Fruit fly (Drosophila melanogaster) whole organism, wandering third instar larva: Measurements from ENCODE around the gene CG3529.

Experiments
- Abd-B ChIP-seq: fragments of >200 bp; optimal IDR thresholded peaks from 2 replicates; lab custom pipeline; 2017; ENCODE audit warnings: missing biosample characterization, missing genetic modification characterization
- CG32264 ChIP-seq: fragments of 200-800 bp; sonication (Bioruptor generic); optimal IDR thresholded peaks from 2 replicates; lab custom pipeline; 2016; ENCODE audit warnings: missing biosample characterization, missing genetic modification characterization
- CG9705 ChIP-seq: fragments of 200-800 bp; sonication (Bioruptor generic); optimal IDR thresholded peaks from 2 replicates; lab custom pipeline; 2018; ENCODE audit warnings: missing biosample characterization, mild to moderate bottlenecking, missing genetic modification characterization
- CrebA ChIP-seq: fragments of 200-800 bp; sonication (Bioruptor generic); optimal IDR thresholded peaks from 2 replicates; lab custom pipeline; 2016; ENCODE audit warnings: missing biosample characterization, mild to moderate bottlenecking, missing genetic modification characterization, borderline replicate concordance
- Dif ChIP-seq: fragments of 200-275, 200-300 bp; sonication (Bioruptor generic); optimal IDR thresholded peaks from 2 replicates; lab custom pipeline; 2018; ENCODE audit warnings: missing biosample characterization, missing genetic modification characterization; ENCODE audit not compliant: partially characterized antibody
- GATAd ChIP-seq: sonication (Bioruptor generic); optimal IDR thresholded peaks from 2 replicates; lab custom pipeline; 2016; ENCODE audit warnings: missing biosample characterization, missing genetic modification characterization
- HLH106 ChIP-seq: fragments of 200-800 bp; optimal IDR thresholded peaks from 3 replicates; lab custom pipeline; 2019; ENCODE audit warnings: missing biosample characterization, mild to moderate bottlenecking, missing genetic modification characterization, moderate library complexity
- Hnf4 ChIP-seq: fragments of 200-800 bp; sonication (Bioruptor generic); optimal IDR thresholded peaks from 2 replicates; lab custom pipeline; 2016; ENCODE audit warnings: missing biosample characterization, mild to moderate bottlenecking, missing genetic modification characterization
- Hr78 ChIP-seq: fragments of >200 bp; optimal IDR thresholded peaks from 2 replicates; lab custom pipeline; 2017; ENCODE audit warnings: missing biosample characterization, missing genetic modification characterization
- Hr83 ChIP-seq: fragments of 200-300 bp; sonication (Bioruptor generic); optimal IDR thresholded peaks from 2 replicates; lab custom pipeline; 2016; ENCODE audit warnings: missing biosample characterization, mild to moderate bottlenecking, missing genetic modification characterization, moderate library complexity; ENCODE audit not compliant: poor library complexity, severe bottlenecking
- Jra ChIP-seq: sonication (Bioruptor generic); optimal IDR thresholded peaks from 2 replicates; lab custom pipeline; 2016; ENCODE audit warnings: missing biosample characterization, missing genetic modification characterization
- Mio ChIP-seq: sonication (Bioruptor generic); optimal IDR thresholded peaks from 2 replicates; lab custom pipeline; 2016; ENCODE audit warnings: missing biosample characterization, missing genetic modification characterization
- Myc ChIP-seq: fragments of >200 bp; optimal IDR thresholded peaks from 2 replicates; lab custom pipeline; 2017
- OdsH ChIP-seq: fragments of 200-800 bp; sonication (Bioruptor generic); optimal IDR thresholded peaks from 2 replicates; lab custom pipeline; 2016; ENCODE audit warnings: missing biosample characterization, mild to moderate bottlenecking, missing genetic modification characterization
- Rel ChIP-seq, 2 experiments: fragments of 200-800 bp; sonication (Bioruptor generic) in 1 of 2; optimal IDR thresholded peaks; 2 replicates in 1 of 2; 3 replicates in 1 of 2; lab custom pipeline; 2016 to 2019; ENCODE audit warnings: mild to moderate bottlenecking in 2 of 2, missing biosample characterization in 2 of 2, missing genetic modification characterization in 2 of 2, moderate library complexity in 1 of 2
- Sp1 ChIP-seq: fragments of 200-800 bp; sonication (Bioruptor generic); optimal IDR thresholded peaks from 3 replicates; lab custom pipeline; 2019; ENCODE audit warnings: missing biosample characterization, mild to moderate bottlenecking, missing genetic modification characterization, moderate library complexity
- Vsx2 ChIP-seq: fragments of 200-300, 225-300 bp; sonication (Bioruptor generic); optimal IDR thresholded peaks from 2 replicates; lab custom pipeline; 2018; ENCODE audit warnings: missing biosample characterization, missing genetic modification characterization; ENCODE audit not compliant: partially characterized antibody
- br ChIP-seq: fragments of 200-800 bp; sonication (Bioruptor generic); optimal IDR thresholded peaks from 2 replicates; lab custom pipeline; 2016; ENCODE audit warnings: missing biosample characterization, missing genetic modification characterization
- brk ChIP-seq: fragments of 200-800 bp; sonication (Bioruptor generic); optimal IDR thresholded peaks from 2 replicates; lab custom pipeline; 2016; ENCODE audit warnings: missing biosample characterization, mild to moderate bottlenecking, missing genetic modification characterization
- dl ChIP-seq, 2 experiments: fragments of 175-275, 200-275 bp in 1 of 2; fragments of 200-275 bp in 1 of 2; sonication (Bioruptor generic); optimal IDR thresholded peaks; lab custom pipeline; 2018; ENCODE audit warnings: mild to moderate bottlenecking in 2 of 2, missing biosample characterization in 2 of 2, missing genetic modification characterization in 2 of 2, moderate library complexity in 2 of 2; ENCODE audit not compliant: partially characterized antibody in 2 of 2, insufficient read depth in 1 of 2
- dmrt93B ChIP-seq: fragments of 200-800 bp; sonication (Bioruptor generic); optimal IDR thresholded peaks from 2 replicates; lab custom pipeline; 2018; ENCODE audit warnings: missing biosample characterization, mild to moderate bottlenecking, missing genetic modification characterization
- dsf ChIP-seq: sonication (Bioruptor generic); optimal IDR thresholded peaks from 2 replicates; lab custom pipeline; 2016; ENCODE audit warnings: missing biosample characterization, missing genetic modification characterization, borderline replicate concordance
- foxo ChIP-seq, 2 experiments: fragments of 200-800 bp; sonication (Bioruptor generic); optimal IDR thresholded peaks; 2 replicates in 1 of 2; 3 replicates in 1 of 2; lab custom pipeline; 2016 to 2017; ENCODE audit warnings: missing biosample characterization in 2 of 2, missing genetic modification characterization in 2 of 2
- fru ChIP-seq: fragments of 200-800 bp; sonication (Bioruptor generic); optimal IDR thresholded peaks from 3 replicates; lab custom pipeline; 2016; ENCODE audit warnings: missing biosample characterization, mild to moderate bottlenecking, missing genetic modification characterization
- h ChIP-seq: fragments of 200-800 bp; sonication (Bioruptor generic); optimal IDR thresholded peaks from 3 replicates; lab custom pipeline; 2016; ENCODE audit warnings: missing biosample characterization, mild to moderate bottlenecking, missing genetic modification characterization
- jim ChIP-seq: fragments of 175-275, 200-325 bp; sonication (Bioruptor generic); optimal IDR thresholded peaks from 2 replicates; lab custom pipeline; 2016; ENCODE audit warnings: missing biosample characterization, mild to moderate bottlenecking, missing genetic modification characterization
- lola ChIP-seq: fragments of >200 bp; optimal IDR thresholded peaks from 2 replicates; lab custom pipeline; 2017; ENCODE audit warnings: missing biosample characterization, missing genetic modification characterization
- pan ChIP-seq: fragments of >200 bp; optimal IDR thresholded peaks from 2 replicates; lab custom pipeline; 2017
- psq ChIP-seq: fragments of 200-800 bp; sonication (Bioruptor generic); optimal IDR thresholded peaks from 3 replicates; lab custom pipeline; 2017; ENCODE audit warnings: missing biosample characterization, mild to moderate bottlenecking, missing genetic modification characterization, moderate library complexity
- sage ChIP-seq: fragments of 200-800 bp; sonication (Bioruptor generic); optimal IDR thresholded peaks from 2 replicates; lab custom pipeline; 2016; ENCODE audit warnings: missing biosample characterization, mild to moderate bottlenecking, missing genetic modification characterization
- sv ChIP-seq: fragments of 200-800 bp; sonication (Bioruptor generic); optimal IDR thresholded peaks from 3 replicates; lab custom pipeline; 2016; ENCODE audit warnings: missing biosample characterization, missing genetic modification characterization
- tai ChIP-seq: sonication (Bioruptor generic); optimal IDR thresholded peaks from 2 replicates; lab custom pipeline; 2016; ENCODE audit warnings: missing biosample characterization, missing genetic modification characterization
- usp ChIP-seq: fragments of >200 bp; optimal IDR thresholded peaks from 2 replicates; lab custom pipeline; 2017; ENCODE audit warnings: missing biosample characterization, missing genetic modification characterization
- woc ChIP-seq: sonication (Bioruptor generic); optimal IDR thresholded peaks from 2 replicates; lab custom pipeline; 2016; ENCODE audit warnings: missing biosample characterization, mild to moderate bottlenecking, missing genetic modification characterization

The CG3529 gene

dm6 chr3L:9422636-9423419, 23.8 kb upstream of the CG3529 start, which contains the start of gene aay (continued):
- TF ChIP-seq CrebA (GFP tag; lab: Kevin White, UChicago) (no peak), jim (no peak), CG9705 (GFP tag; lab: Kevin White, UChicago) (peak; percentile 95), Hnf4 (GFP tag; lab: Kevin White, UChicago) (peak; percentile 96)

dm6 chr3L:9423757-9424527, 22.7 kb upstream of the CG3529 start:
- TF ChIP-seq Mio (GFP tag; lab: Kevin White, UChicago) (no peak), Jra (GFP tag; lab: Kevin White, UChicago) (no peak), Rel (GFP tag; optimal IDR thresholded peaks at IDR 0.05; lab: Kevin White, UChicago) (no peak), Rel (tag; optimal IDR thresholded peaks at IDR 0.05; lab: Kevin White, UChicago) (peak; percentile 76), dsf (no peak)

- no peak for TF ChIP-seq tai
- TF ChIP-seq lola (GFP tag; lab: Kevin White, UChicago) = no peak
- peak; percentile 8 for TF ChIP-seq sage (GFP tag; lab: Kevin White, UChicago)
- TF ChIP-seq brk (GFP tag; lab: Kevin White, UChicago) = peak; percentile 62
- TF ChIP-seq foxo (GFP tag; optimal IDR thresholded peaks at IDR 0.05; lab: Kevin White, UChicago) = peak in 1 of 2 experiments; percentile 14
- TF ChIP-seq CG32264 (GFP tag; lab: Kevin White, UChicago) = no peak
- peak; percentile 4 for TF ChIP-seq Sp1
- TF ChIP-seq OdsH = peak; percentile 8
These were observed 22.1 kb upstream of the CG3529 start for dm6 chr3L:9424528-9424911.

dm6 chr3L:9425838-9426237, 20.8 kb upstream of the CG3529 start:
- no peak for TF ChIP-seq Vsx2 (GFP tag; lab: Kevin White, UChicago)
- no peak for TF ChIP-seq sage (GFP tag; lab: Kevin White, UChicago)
- TF ChIP-seq CG32264 (GFP tag; lab: Kevin White, UChicago) = no peak
- no peak for TF ChIP-seq brk (GFP tag; lab: Kevin White, UChicago)

- TF ChIP-seq Vsx2 (GFP tag; lab: Kevin White, UChicago) (no peak), usp (peak; percentile 11), dmrt93B (GFP tag; lab: Kevin White, UChicago) (peak; percentile 100), h (GFP tag; lab: Kevin White, UChicago) (peak; percentile 99), woc (GFP tag; lab: Kevin White, UChicago) (peak; percentile 99), tai (peak; percentile 99), fru (GFP tag; lab: Kevin White, UChicago) (peak; percentile 99), Abd-B (GFP tag; lab: Kevin White, UChicago) (no peak), psq (peak; percentile 97), Mio (GFP tag; lab: Kevin White, UChicago) (peak; percentile 94), CG32264 (GFP tag; lab: Kevin White, UChicago) (peak; percentile 97), lola (GFP tag; lab: Kevin White, UChicago) (no peak), sv (GFP tag; lab: Kevin White, UChicago) (peak; percentile 99), CG9705 (GFP tag; lab: Kevin White, UChicago) (peak; percentile 99), pan (lab: Kevin White, UChicago) (no peak), CrebA (GFP tag; lab: Kevin White, UChicago) (no peak), Rel (GFP tag; optimal IDR thresholded peaks at IDR 0.05; lab: Kevin White, UChicago) (peak; percentile 50), Rel (tag; optimal IDR thresholded peaks at IDR 0.05; lab: Kevin White, UChicago) (peak; percentile 91), HLH106 (tag; lab: Kevin White, UChicago) (peak; percentile 99), dl (GFP tag; optimal IDR thresholded peaks at IDR 0.05; lab: Kevin White, UChicago; ENCODE audit: insufficient read depth in 1 of 2, partially characterized antibody in 2 of 2) (no peak), OdsH (peak; percentile 99), Dif (no peak), Hnf4 (GFP tag; lab: Kevin White, UChicago) (peak; percentile 99), Jra (GFP tag; lab: Kevin White, UChicago) (peak; percentile 98), Hr83 (GFP tag; lab: Kevin White, UChicago) (peak; percentile 98), sage (GFP tag; lab: Kevin White, UChicago) (peak; percentile 91), Hr78 (GFP tag; lab: Kevin White, UChicago) (no peak), foxo (GFP tag; optimal IDR thresholded peaks at IDR 0.05; lab: Kevin White, UChicago) (peak; percentile 91 to 99), Myc (lab: Kevin White, UChicago) (peak; percentile 20), br (peak; percentile 99), GATAd (GFP tag; lab: Kevin White, UChicago) (peak; percentile 97), dsf (peak; percentile 97), brk (GFP tag; lab: Kevin White, UChicago) (peak; percentile 93)
These were observed 19.9 kb upstream of the CG3529 start, which contains the start of the genes Atat and Shc for dm6 chr3L:9426656-9427294. Gene Atat (minus strand): TSS chr3L:9426758. Gene Shc (plus strand): TSS chr3L:9427010.
